Fruit fly (Drosophila melanogaster): ENCODE measurements around the gene CG42704.

Gene CG42704

dm6 chrX:7412368-7412767, at the start of gene CG42704:
Gene CG42704, plus strand, starts transcription at chrX:7412668.
- TF ChIP-seq CTCF (optimal IDR thresholded peaks at IDR 0.05) = no peak
- TF ChIP-seq CG8478 (optimal IDR thresholded peaks at IDR 0.05) = no peak

dm6 chrX:7368361-7368760, 44.1 kb upstream of the CG42704 start:
- no peak for TF ChIP-seq CTCF (optimal IDR thresholded peaks at IDR 0.05)
- TF ChIP-seq CG8478 (optimal IDR thresholded peaks at IDR 0.05) = no peak

- TF ChIP-seq CG8478 (optimal IDR thresholded peaks at IDR 0.05) = no peak
- TF ChIP-seq CTCF (optimal IDR thresholded peaks at IDR 0.05) = no peak
Observed at dm6 chrX:7372475-7372874, 40.0 kb upstream of the CG42704 start.

DNA sequence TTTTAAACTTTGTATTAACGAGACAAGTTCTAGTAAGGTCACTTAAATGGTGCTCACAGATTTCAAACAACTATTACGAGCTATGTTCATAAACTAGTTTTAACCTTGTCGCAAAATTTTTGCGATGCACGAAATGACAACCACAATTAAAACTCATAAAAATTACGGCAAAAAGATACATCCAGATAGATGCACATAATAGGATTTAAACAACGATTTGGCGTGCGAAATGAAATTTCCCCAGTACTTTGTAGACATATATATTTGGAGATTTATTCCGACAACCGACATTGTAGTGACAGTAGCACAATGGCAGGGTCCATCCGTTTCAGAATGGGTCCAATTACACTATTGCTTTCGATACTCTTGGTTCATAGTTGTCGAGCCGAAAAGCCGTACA, 34.6 kb upstream of the CG42704 start, which contains the start of gene CheA7a:
TSS of gene CheA7a (plus strand) at position 301 of the 400 bp plus-strand sequence.
- TF ChIP-seq CG8478 (optimal IDR thresholded peaks at IDR 0.05) (no peak), CTCF (optimal IDR thresholded peaks at IDR 0.05) (no peak)

DNA sequence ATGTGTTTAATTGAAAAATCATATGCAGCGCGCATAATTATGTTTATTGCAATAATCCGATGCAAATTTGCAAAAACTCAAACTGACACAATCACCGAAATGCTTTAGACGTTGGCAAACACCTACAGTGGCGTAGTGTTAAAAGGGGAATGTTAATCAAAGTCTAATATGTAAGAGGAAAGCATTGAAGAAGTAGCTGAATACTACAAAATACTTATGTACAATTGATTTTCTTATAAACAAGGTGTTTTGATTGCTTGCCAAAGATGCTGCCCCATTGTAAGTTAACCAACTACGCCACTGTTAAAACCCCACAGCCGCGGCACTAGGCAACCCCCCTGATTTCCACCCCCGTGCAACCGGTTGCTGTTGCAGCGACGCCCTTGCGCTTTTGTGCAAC, 32.9 kb upstream of the CG42704 start:
- TF ChIP-seq CTCF (optimal IDR thresholded peaks at IDR 0.05) = no peak
- TF ChIP-seq CG8478 (optimal IDR thresholded peaks at IDR 0.05) = no peak

DNA sequence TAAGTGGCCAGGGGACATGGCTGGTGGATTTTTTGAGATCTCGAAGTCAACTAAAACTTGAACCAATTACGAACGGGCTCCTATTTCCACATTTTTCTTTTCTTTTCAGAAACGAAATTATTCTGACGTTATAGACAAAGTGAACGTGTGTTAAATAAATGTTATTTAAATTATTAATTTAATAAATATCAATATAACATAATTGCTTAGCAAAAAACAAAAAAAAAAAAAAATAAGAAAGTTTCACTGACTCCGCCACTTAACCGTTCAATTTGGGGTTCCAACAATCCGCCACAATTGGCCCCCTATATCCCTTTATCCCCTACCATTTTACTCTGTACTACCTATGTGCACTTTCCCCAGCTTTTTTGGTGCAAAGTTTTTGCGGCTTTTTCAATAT, 29.6 kb upstream of the CG42704 start, which contains the start of gene CG42781:
TSS of gene CG42781 (minus strand) at position 101 of the 400 bp plus-strand sequence.
- TF ChIP-seq CTCF (optimal IDR thresholded peaks at IDR 0.05) = no peak
- no peak for TF ChIP-seq CG8478 (optimal IDR thresholded peaks at IDR 0.05)

DNA sequence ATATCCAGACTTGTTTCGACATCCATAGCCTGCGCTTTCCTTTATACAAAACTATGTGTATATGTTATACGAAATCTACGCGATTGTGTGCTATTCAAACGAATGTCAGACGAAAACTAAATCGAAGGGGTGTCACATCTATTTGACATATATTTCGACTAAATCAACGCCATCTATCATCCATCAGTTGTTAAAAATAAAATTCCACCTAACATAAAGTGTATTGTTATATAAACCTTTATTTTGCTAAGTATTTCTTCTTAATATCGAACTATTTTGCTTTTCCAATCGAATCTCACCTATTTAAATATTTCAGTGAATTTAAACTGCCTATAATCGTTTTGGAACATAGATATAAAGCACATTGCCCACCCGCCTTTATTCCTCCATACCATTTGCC, 9.4 kb upstream of the CG42704 start, which contains the start of gene CG15035:
TSS of gene CG15035 (minus strand) at position 101 of the 400 bp plus-strand sequence.
- TF ChIP-seq CTCF (optimal IDR thresholded peaks at IDR 0.05) = no peak
- no peak for TF ChIP-seq CG8478 (optimal IDR thresholded peaks at IDR 0.05)

DNA sequence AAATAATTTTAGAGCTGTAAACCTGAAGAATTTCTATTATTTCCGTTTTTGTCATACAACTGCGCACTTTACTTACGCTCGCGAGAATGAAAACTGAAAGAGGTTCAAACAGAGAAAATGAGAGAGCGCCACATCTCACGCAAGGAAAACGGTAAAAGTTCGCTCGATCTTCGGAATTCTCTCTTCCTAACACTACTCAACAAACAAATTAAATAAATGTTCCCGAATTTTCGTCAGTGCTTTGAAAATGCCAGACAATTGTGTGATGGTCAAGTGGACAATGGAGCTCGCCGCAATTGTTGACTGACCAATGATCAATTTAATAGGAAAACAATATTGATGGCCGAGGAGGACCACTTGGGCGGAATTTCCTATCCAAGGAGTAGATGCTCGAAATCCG, 6.8 kb upstream of the CG42704 start, which contains the start of gene CG1677:
TSS of gene CG1677 (minus strand) at position 101 of the 400 bp plus-strand sequence.
- TF ChIP-seq CG8478 (optimal IDR thresholded peaks at IDR 0.05) (no peak), CTCF (optimal IDR thresholded peaks at IDR 0.05) (no peak)

dm6 chrX:7406908-7407307, 5.6 kb upstream of the CG42704 start, which contains the start of gene CG32727:
Gene CG32727, plus strand, starts transcription at chrX:7407208.
- TF ChIP-seq CTCF (optimal IDR thresholded peaks at IDR 0.05) (no peak), CG8478 (optimal IDR thresholded peaks at IDR 0.05) (no peak)

DNA sequence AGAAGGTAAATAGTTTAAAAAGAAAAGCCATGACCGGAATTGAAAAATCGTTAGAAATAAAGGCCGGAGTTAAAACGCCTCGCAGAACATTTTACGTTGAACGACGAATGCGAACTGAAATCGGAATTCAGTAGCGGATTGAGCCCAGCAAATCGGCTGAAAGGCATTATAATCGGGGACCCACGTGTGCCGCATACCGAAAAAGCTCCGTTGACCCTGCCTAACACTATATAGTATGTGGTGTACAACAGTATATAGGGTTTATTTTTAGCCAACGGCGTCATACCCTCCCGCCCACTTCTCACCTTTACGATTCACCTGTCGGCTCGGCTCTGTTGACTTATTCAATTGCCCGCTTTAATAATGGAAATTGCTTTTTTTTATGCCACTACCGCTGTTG, 662 bp upstream of the CG42704 start, which contains the start of gene CG42246:
TSS of gene CG42246 (minus strand) at position 101 of the 400 bp plus-strand sequence.
- TF ChIP-seq CG8478 (optimal IDR thresholded peaks at IDR 0.05) (no peak), CTCF (optimal IDR thresholded peaks at IDR 0.05) (no peak)

- no peak for TF ChIP-seq CTCF (optimal IDR thresholded peaks at IDR 0.05)
- TF ChIP-seq CG8478 (optimal IDR thresholded peaks at IDR 0.05) = no peak
Observed at dm6 chrX:7413569-7413968, 1.1 kb downstream of the CG42704 start, which contains the start of gene CG42705. Gene CG42705, plus strand, starts transcription at chrX:7413869.

DNA sequence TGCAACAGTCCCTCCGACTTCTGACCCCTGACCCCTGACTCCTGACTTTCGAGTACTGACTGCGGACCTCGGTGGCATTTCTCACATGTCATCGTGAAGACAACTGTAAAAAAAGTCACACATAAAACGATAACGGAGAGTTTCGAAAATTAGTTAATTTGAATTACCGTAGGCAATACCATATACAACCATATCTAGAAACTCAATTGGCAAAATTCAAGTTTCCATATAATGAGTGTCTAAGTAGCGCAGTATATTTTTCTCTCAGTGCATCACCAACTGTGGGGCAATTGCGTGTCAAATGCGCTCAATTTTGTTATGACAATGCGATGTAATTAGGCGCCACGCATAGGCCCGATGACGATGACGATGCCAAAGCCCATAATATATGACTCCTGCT, 2.6 kb downstream of the CG42704 start:
- no peak for TF ChIP-seq CTCF (optimal IDR thresholded peaks at IDR 0.05)
- TF ChIP-seq CG8478 (optimal IDR thresholded peaks at IDR 0.05) = no peak

- no peak for TF ChIP-seq CTCF (optimal IDR thresholded peaks at IDR 0.05)
- no peak for TF ChIP-seq CG8478 (optimal IDR thresholded peaks at IDR 0.05)
Observed at dm6 chrX:7416953-7417352, 4.5 kb downstream of the CG42704 start, which contains the start of gene CG34337. Gene CG34337, plus strand, starts transcription at chrX:7417253.

DNA sequence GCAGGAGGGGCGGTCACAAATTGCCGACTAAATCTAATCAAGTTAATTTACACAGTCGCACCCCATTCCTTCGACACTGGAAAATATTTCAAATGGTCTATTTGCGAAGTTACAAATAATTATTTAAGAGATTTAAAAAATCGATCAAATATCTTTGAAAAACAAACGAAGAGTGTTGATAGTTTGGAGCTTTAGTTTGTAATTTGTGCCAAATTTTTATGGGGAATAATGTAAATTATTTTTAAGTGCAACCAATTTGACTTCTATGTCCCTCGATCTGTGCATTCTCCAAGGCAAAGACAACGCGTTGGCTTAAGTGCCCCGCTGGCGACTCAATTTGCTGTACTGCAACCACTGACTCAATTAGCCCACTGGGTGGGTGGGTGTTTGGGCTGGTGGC, 5.4 kb downstream of the CG42704 start:
- TF ChIP-seq CG8478 (optimal IDR thresholded peaks at IDR 0.05) (no peak), CTCF (optimal IDR thresholded peaks at IDR 0.05) (no peak)

dm6 chrX:7418294-7418693, 5.8 kb downstream of the CG42704 start, which contains the start of gene rumpel:
Gene rumpel, plus strand, starts transcription at chrX:7418594.
- TF ChIP-seq CTCF (optimal IDR thresholded peaks at IDR 0.05) = no peak
- no peak for TF ChIP-seq CG8478 (optimal IDR thresholded peaks at IDR 0.05)

DNA sequence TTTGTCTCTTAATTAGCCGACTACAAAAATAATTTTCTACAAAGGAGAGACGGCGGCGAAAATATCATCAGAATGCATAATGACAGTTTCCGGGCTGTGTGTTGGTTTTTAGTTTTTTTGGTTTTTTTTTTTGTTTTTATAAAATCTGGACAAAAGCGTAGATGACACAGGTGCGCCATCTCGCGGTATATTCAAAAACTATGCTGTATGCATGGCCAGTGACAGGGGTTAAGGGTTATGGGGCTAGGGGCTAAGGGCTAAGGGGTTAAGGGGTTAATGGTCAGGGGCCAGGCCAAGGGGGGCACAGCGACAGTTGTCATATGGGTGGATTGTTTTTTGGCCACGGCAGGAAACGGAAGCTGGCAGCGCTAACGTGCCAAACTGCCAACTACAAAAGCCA, 10.1 kb downstream of the CG42704 start:
- TF ChIP-seq CG8478 (optimal IDR thresholded peaks at IDR 0.05) = no peak
- TF ChIP-seq CTCF (optimal IDR thresholded peaks at IDR 0.05) = peak; percentile 55 to 58

DNA sequence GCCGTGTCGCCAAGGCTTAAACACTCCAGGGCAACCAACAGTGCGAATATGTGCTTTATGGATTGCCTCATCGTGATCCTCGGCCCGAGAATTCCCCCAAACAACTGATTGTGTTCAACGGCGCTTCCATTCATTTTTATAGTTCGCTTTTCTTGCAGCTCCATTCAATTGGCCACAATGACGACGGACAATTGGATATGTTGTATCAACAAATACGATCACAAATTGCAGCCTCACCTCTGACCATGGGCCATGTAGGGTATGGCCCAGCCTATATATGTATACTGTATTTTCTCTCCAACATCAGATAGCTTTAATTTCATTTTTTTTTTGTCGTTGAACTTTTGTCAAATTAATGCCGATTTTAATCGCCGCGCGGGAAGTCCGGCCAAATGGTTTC, 12.3 kb downstream of the CG42704 start, which contains the start of gene CG15036:
TSS of gene CG15036 (minus strand) at position 101 of the 400 bp plus-strand sequence.
- no peak for TF ChIP-seq CG8478 (optimal IDR thresholded peaks at IDR 0.05)
- no peak for TF ChIP-seq CTCF (optimal IDR thresholded peaks at IDR 0.05)
